Fruit fly (Drosophila melanogaster) whole organism, embryonic: ENCODE results near the gene dpr9.

ENCODE experiments used
- Abd-B ChIP-seq: fragments of 200-800 bp; sonication (Bioruptor generic); optimal IDR thresholded peaks from 2 replicates; lab custom pipeline; 2018; ENCODE audit warnings: missing biosample characterization, mild to moderate bottlenecking, missing genetic modification characterization, moderate library complexity
- CG10209 ChIP-seq: fragments of 200-800 bp; sonication (Bioruptor generic); optimal IDR thresholded peaks from 3 replicates; lab custom pipeline; 2017; ENCODE audit warnings: missing biosample characterization, mild to moderate bottlenecking, missing genetic modification characterization, missing genetic modification reagents
- CG10274 ChIP-seq: fragments of 200-800 bp; sonication (Bioruptor generic); optimal IDR thresholded peaks from 3 replicates; lab custom pipeline; 2017; ENCODE audit warnings: missing biosample characterization, mild to moderate bottlenecking, missing genetic modification characterization
- CG10543 ChIP-seq: fragments of 200-800 bp; sonication (Bioruptor generic); optimal IDR thresholded peaks from 3 replicates; lab custom pipeline; 2017; ENCODE audit warnings: missing biosample characterization, mild to moderate bottlenecking, missing genetic modification characterization, moderate library complexity
- CG14710 ChIP-seq: fragments of 200-800 bp; sonication (Bioruptor generic); optimal IDR thresholded peaks from 3 replicates; lab custom pipeline; 2019; ENCODE audit warnings: missing biosample characterization, mild to moderate bottlenecking, missing genetic modification characterization, moderate library complexity
- CG1647 ChIP-seq: fragments of 200-800 bp; sonication (Bioruptor generic); optimal IDR thresholded peaks from 3 replicates; lab custom pipeline; 2016; ENCODE audit warnings: missing biosample characterization, missing genetic modification characterization
- CG17568 ChIP-seq: fragments of 200-800 bp; sonication (Bioruptor generic); optimal IDR thresholded peaks from 2 replicates; lab custom pipeline; 2018; ENCODE audit warnings: missing biosample characterization, mild to moderate bottlenecking, missing genetic modification characterization, moderate library complexity
- CG1832 ChIP-seq: fragments of 200-800 bp; sonication (Bioruptor generic); optimal IDR thresholded peaks from 2 replicates; lab custom pipeline; 2017; ENCODE audit warnings: missing biosample characterization, mild to moderate bottlenecking, missing genetic modification characterization, inconsistent platforms
- CG2129 ChIP-seq: fragments of 200-800 bp; sonication (Bioruptor generic); IDR thresholded peaks from 2 replicates; pipeline ENCODE4 v1.3.6; 2022; ENCODE audit warnings: missing biosample characterization, missing genetic modification characterization; ENCODE audit not compliant: partially characterized antibody
- CG30403 ChIP-seq: fragments of 200-800 bp; sonication (Bioruptor generic); optimal IDR thresholded peaks from 3 replicates; lab custom pipeline; 2016; ENCODE audit warnings: missing biosample characterization, missing genetic modification characterization
- CG30431 ChIP-seq: fragments of 200-800 bp; sonication (Bioruptor generic); optimal IDR thresholded peaks from 2 replicates; lab custom pipeline; 2017; ENCODE audit warnings: missing biosample characterization, missing genetic modification characterization
- CG3163 ChIP-seq: fragments of 200-800 bp; sonication (Bioruptor generic); optimal IDR thresholded peaks from 3 replicates; lab custom pipeline; 2016; ENCODE audit warnings: missing biosample characterization, missing genetic modification characterization
- CG34376 ChIP-seq: fragments of 200-800 bp; sonication (Bioruptor generic); optimal IDR thresholded peaks from 2 replicates; lab custom pipeline; 2018; ENCODE audit warnings: missing biosample characterization, mild to moderate bottlenecking, missing genetic modification characterization
- CG4282 ChIP-seq: fragments of 200-800 bp; sonication (Bioruptor generic); optimal IDR thresholded peaks from 2 replicates; lab custom pipeline; 2016; ENCODE audit warnings: missing biosample characterization, missing genetic modification characterization
- CG6254 ChIP-seq: fragments of 200-800 bp; sonication (Bioruptor generic); optimal IDR thresholded peaks from 3 replicates; lab custom pipeline; 2017; ENCODE audit warnings: mild to moderate bottlenecking, missing biosample characterization, missing genetic modification reagents, missing genetic modification characterization
- CG7963 ChIP-seq: fragments of 200-800 bp; sonication (Bioruptor generic); IDR thresholded peaks from 3 replicates; pipeline ENCODE4 v1.3.6; 2022; ENCODE audit warnings: missing biosample characterization, missing genetic modification characterization; ENCODE audit not compliant: partially characterized antibody
- CG8359 ChIP-seq: fragments of 200-800 bp; sonication (Bioruptor generic); optimal IDR thresholded peaks from 2 replicates; lab custom pipeline; 2017; ENCODE audit warnings: missing biosample characterization, mild to moderate bottlenecking, missing genetic modification characterization, borderline replicate concordance
- CG8478 ChIP-seq: fragments of >200 bp; optimal IDR thresholded peaks from 2 replicates; lab custom pipeline; 2018
- CHES-1-like ChIP-seq: fragments of 200-800 bp; sonication (Bioruptor generic); optimal IDR thresholded peaks from 2 replicates; lab custom pipeline; 2016; ENCODE audit warnings: missing biosample characterization, missing genetic modification characterization
- Ets97D ChIP-seq: fragments of 200-800 bp; sonication (Bioruptor generic); optimal IDR thresholded peaks from 3 replicates; lab custom pipeline; 2016; ENCODE audit warnings: missing biosample characterization, missing genetic modification characterization
- Fer2 ChIP-seq: fragments of 200-800 bp; sonication (Bioruptor generic); optimal IDR thresholded peaks from 2 replicates; lab custom pipeline; 2018; ENCODE audit warnings: missing biosample characterization, mild to moderate bottlenecking, missing genetic modification characterization, moderate library complexity
- Gsc ChIP-seq: fragments of 200-800 bp; sonication (Bioruptor generic); IDR thresholded peaks from 2 replicates; pipeline ENCODE4 v1.3.6; 2022; ENCODE audit warnings: missing biosample characterization, missing genetic modification characterization
- HmgD ChIP-seq: fragments of 200-800 bp; sonication (Bioruptor generic); optimal IDR thresholded peaks from 3 replicates; lab custom pipeline; 2016; ENCODE audit warnings: missing biosample characterization, missing genetic modification characterization
- Hmx ChIP-seq: fragments of 200-800 bp; sonication (Bioruptor generic); optimal IDR thresholded peaks from 2 replicates; lab custom pipeline; 2016; ENCODE audit warnings: missing biosample characterization, missing genetic modification characterization
- Hr78 ChIP-seq, 2 experiments: fragments of 200-800 bp in 1 of 2; fragments of >200 bp in 1 of 2; sonication (Bioruptor generic) in 1 of 2; optimal IDR thresholded peaks; 2 replicates each; lab custom pipeline; 2017 to 2019; ENCODE audit warnings: missing biosample characterization in 2 of 2, missing genetic modification characterization in 2 of 2, mild to moderate bottlenecking in 1 of 2, moderate library complexity in 1 of 2
- Lim3 ChIP-seq: fragments of 200-800 bp; sonication (Bioruptor generic); IDR thresholded peaks from 2 replicates; pipeline ENCODE4 v1.3.6; 2022; ENCODE audit warnings: missing biosample characterization, missing genetic modification characterization
- amos ChIP-seq: fragments of 200-800 bp; sonication (Bioruptor generic); IDR thresholded peaks from 2 replicates; pipeline ENCODE4 v1.3.6; 2022; ENCODE audit warnings: missing biosample characterization, missing genetic modification characterization; ENCODE audit not compliant: partially characterized antibody
- br ChIP-seq: fragments of >200 bp; optimal IDR thresholded peaks from 2 replicates; lab custom pipeline; 2017
- cg ChIP-seq: fragments of 200-800 bp; sonication (Bioruptor generic); optimal IDR thresholded peaks from 3 replicates; lab custom pipeline; 2019; ENCODE audit warnings: missing biosample characterization, mild to moderate bottlenecking, missing genetic modification characterization, moderate library complexity
- corto ChIP-seq: fragments of 200-800 bp; sonication (Bioruptor generic); optimal IDR thresholded peaks from 2 replicates; lab custom pipeline; 2016; ENCODE audit warnings: missing biosample characterization, mild to moderate bottlenecking, missing genetic modification characterization, moderate library complexity
- dmrt11E ChIP-seq: fragments of 200-800 bp; sonication (Bioruptor generic); optimal IDR thresholded peaks from 3 replicates; lab custom pipeline; 2018; ENCODE audit warnings: missing biosample characterization, mild to moderate bottlenecking, missing genetic modification characterization, moderate library complexity
- fru ChIP-seq: fragments of >200 bp; optimal IDR thresholded peaks from 2 replicates; lab custom pipeline; 2017
- fu2 ChIP-seq: fragments of 200-800 bp; sonication (Bioruptor generic); optimal IDR thresholded peaks from 2 replicates; lab custom pipeline; 2016; ENCODE audit warnings: missing biosample characterization, missing genetic modification characterization
- gcm2 ChIP-seq: fragments of 200-800 bp; sonication (Bioruptor generic); optimal IDR thresholded peaks from 2 replicates; lab custom pipeline; 2016; ENCODE audit warnings: missing biosample characterization, missing genetic modification characterization
- gfzf ChIP-seq: fragments of 200-800 bp; sonication (Bioruptor generic); optimal IDR thresholded peaks from 2 replicates; lab custom pipeline; 2016; ENCODE audit warnings: missing biosample characterization, mild to moderate bottlenecking, missing genetic modification characterization, moderate library complexity
- pan ChIP-seq, 4 experiments: fragments of >200 bp in 3 of 4; fragments of 200-800 bp in 1 of 4; sonication (Bioruptor generic) in 1 of 4; optimal IDR thresholded peaks in 3 of 4; IDR thresholded peaks in 1 of 4; 2 replicates each; pipeline versions ENCODE4 v1.3.6 to Lab custom; 2017 to 2022; ENCODE audit warnings: missing biosample characterization in 2 of 4, missing genetic modification characterization in 2 of 4, mixed read lengths in 1 of 4
- pfk ChIP-seq: fragments of 200-800 bp; sonication (Bioruptor generic); optimal IDR thresholded peaks from 2 replicates; lab custom pipeline; 2018; ENCODE audit warnings: missing biosample characterization, mild to moderate bottlenecking, missing genetic modification characterization, moderate library complexity
- pho ChIP-seq: fragments of 200-800 bp; sonication (Bioruptor generic); optimal IDR thresholded peaks from 2 replicates; lab custom pipeline; 2016; ENCODE audit warnings: missing biosample characterization, missing genetic modification characterization
- pnt ChIP-seq: fragments of 200-800 bp; sonication (Bioruptor generic); optimal IDR thresholded peaks from 3 replicates; lab custom pipeline; 2016; ENCODE audit warnings: missing biosample characterization, missing genetic modification characterization
- pum ChIP-seq: fragments of 200-800 bp; sonication (Bioruptor generic); optimal IDR thresholded peaks from 2 replicates; lab custom pipeline; 2016; ENCODE audit warnings: missing biosample characterization, missing genetic modification characterization
- rib ChIP-seq: fragments of 200-800 bp; sonication (Bioruptor generic); IDR thresholded peaks from 2 replicates; pipeline ENCODE4 v1.3.6; 2022; ENCODE audit warnings: missing biosample characterization, missing genetic modification characterization
- sc ChIP-seq, 3 experiments: fragments of >200 bp in 2 of 3; fragments of 200-800 bp in 1 of 3; sonication (Bioruptor generic) in 1 of 3; optimal IDR thresholded peaks; 2 replicates in 2 of 3; 3 replicates in 1 of 3; lab custom pipeline; 2017; ENCODE audit warnings: mild to moderate bottlenecking in 1 of 3, missing biosample characterization in 1 of 3, missing genetic modification characterization in 1 of 3, missing genetic modification reagents in 1 of 3
- scrt ChIP-seq: fragments of 200-800 bp; sonication (Bioruptor generic); optimal IDR thresholded peaks from 2 replicates; lab custom pipeline; 2018; ENCODE audit warnings: missing biosample characterization, mild to moderate bottlenecking, missing genetic modification characterization, moderate library complexity
- sima ChIP-seq: fragments of 200-800 bp; sonication (Bioruptor generic); optimal IDR thresholded peaks from 2 replicates; lab custom pipeline; 2016; ENCODE audit warnings: missing biosample characterization, missing genetic modification characterization
- trem ChIP-seq: fragments of 200-800 bp; optimal IDR thresholded peaks from 3 replicates; lab custom pipeline; 2019; ENCODE audit warnings: missing biosample characterization, mild to moderate bottlenecking, missing genetic modification characterization, moderate library complexity
- tup ChIP-seq: fragments of 200-800 bp; sonication (Bioruptor generic); optimal IDR thresholded peaks from 2 replicates; lab custom pipeline; 2016; ENCODE audit warnings: missing biosample characterization, mild to moderate bottlenecking, missing genetic modification characterization, moderate library complexity
- usp ChIP-seq: fragments of >200 bp; optimal IDR thresholded peaks from 2 replicates; lab custom pipeline; 2017; ENCODE audit warnings: missing biosample characterization, missing genetic modification characterization
- vvl ChIP-seq: fragments of 200-800 bp; sonication (Bioruptor generic); IDR thresholded peaks from 2 replicates; pipeline ENCODE4 v1.3.6; 2022; ENCODE audit warnings: missing biosample characterization, missing genetic modification characterization
- zen2 ChIP-seq: fragments of 200-800 bp; sonication (Bioruptor generic); IDR thresholded peaks from 3 replicates; pipeline ENCODE4 v1.3.6; 2022; ENCODE audit warnings: missing biosample characterization, missing genetic modification characterization; ENCODE audit not compliant: partially characterized antibody

dpr9 gene

DNA sequence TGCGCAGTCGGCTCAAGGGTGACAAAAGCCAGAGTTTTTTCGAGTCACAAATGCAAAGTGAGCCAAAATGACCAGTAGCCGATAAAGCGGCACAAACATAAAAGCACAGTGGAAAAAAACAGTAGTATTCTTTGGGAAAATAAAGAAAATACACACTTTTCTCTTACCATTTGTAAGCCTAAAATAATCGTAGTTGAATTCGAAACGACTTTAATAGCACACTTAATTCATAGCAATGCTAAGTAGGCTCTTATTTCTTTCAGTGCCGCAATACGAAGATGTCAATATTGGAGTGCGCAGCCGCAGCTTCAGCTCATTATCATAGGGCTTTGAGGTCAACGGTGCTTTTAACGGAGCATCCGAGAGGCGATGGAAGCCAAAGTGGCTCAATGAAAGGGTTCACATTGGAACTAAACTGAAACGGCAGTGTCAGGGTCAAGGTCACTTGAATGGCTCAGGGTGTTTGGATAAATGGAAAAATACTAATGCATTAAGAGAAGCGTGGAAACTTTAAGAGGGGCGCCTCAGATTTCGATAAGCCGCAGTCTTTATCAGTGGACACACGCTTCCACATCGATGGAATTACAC, 10.7 kb upstream of the dpr9 start (continued):
- peak; percentile 39 for TF ChIP-seq CG8359
- peak; percentile 49 for TF ChIP-seq pho
- TF ChIP-seq Gsc (GFP tag; lab: Robert Waterston, UW): peak; percentile 73; the same call in 1 of the 2 replicates
- TF ChIP-seq CG3163 (GFP tag; lab: Kevin White, UChicago): peak; percentile 63
- peak; percentile 62 for TF ChIP-seq CG17568 (GFP tag; lab: Kevin White, UChicago)
- no peak for TF ChIP-seq CG34376 (GFP tag; lab: Kevin White, UChicago)
- TF ChIP-seq Abd-B: peak; percentile 88
- peak; percentile 79 for TF ChIP-seq CG10209 (GFP tag; lab: Kevin White, UChicago)
- peak; percentile 64 for TF ChIP-seq tup (GFP tag; lab: Kevin White, UChicago)
- no peak for TF ChIP-seq CG8478 (lab: Kevin White, UChicago)
- no peak for TF ChIP-seq cg
- TF ChIP-seq fu2 (GFP tag; lab: Kevin White, UChicago): peak; percentile 79
- peak in 1 of 2 experiments; percentile 89 for TF ChIP-seq Hr78 (GFP tag; optimal IDR thresholded peaks at IDR 0.05; lab: Kevin White, UChicago)
- peak; percentile 68 for TF ChIP-seq gcm2 (GFP tag; lab: Kevin White, UChicago)
- peak; percentile 86 for TF ChIP-seq CG30403
- TF ChIP-seq CG1832 (GFP tag; lab: Kevin White, UChicago): no peak
- peak; percentile 44 for TF ChIP-seq Ets97D (GFP tag; lab: Kevin White, UChicago)
- TF ChIP-seq vvl (GFP tag; lab: Robert Waterston, UW): peak; percentile 93
- TF ChIP-seq gfzf: no peak
- no peak for TF ChIP-seq fru (lab: Kevin White, UChicago)
- peak; percentile 65; the same call in 1 of the 2 replicates for TF ChIP-seq rib (GFP tag; lab: Robert Waterston, UW)
- peak; percentile 28 for TF ChIP-seq CG6254 (GFP tag; lab: Kevin White, UChicago)
- TF ChIP-seq CG2129 (GFP tag; lab: Robert Waterston, UW): no peak
- no peak for TF ChIP-seq CG7963
- peak; percentile 37 for TF ChIP-seq HmgD (GFP tag; lab: Kevin White, UChicago)
- TF ChIP-seq CG4282: peak; percentile 79
- TF ChIP-seq CG10274 (GFP tag; lab: Kevin White, UChicago): peak; percentile 53
- TF ChIP-seq br: no peak
- TF ChIP-seq CG10543 (GFP tag; lab: Kevin White, UChicago): no peak
- peak; percentile 38 for TF ChIP-seq dmrt11E
- peak; percentile 12 for TF ChIP-seq Hmx
- no peak for TF ChIP-seq pan (optimal IDR thresholded peaks at IDR 0.05; lab: Kevin White, UChicago)
- peak in 1 of 2 experiments; percentile 94 for TF ChIP-seq pan (GFP tag; optimal IDR thresholded peaks at IDR 0.05 in 1 of 2, IDR thresholded peaks at IDR 0.05 in 1 of 2)
- TF ChIP-seq CG1647 (GFP tag; lab: Kevin White, UChicago): peak; percentile 70
- peak; percentile 54 for TF ChIP-seq CG14710 (tag; lab: Kevin White, UChicago)
- peak; percentile 34 for TF ChIP-seq Fer2 (tag; lab: Kevin White, UChicago)
- TF ChIP-seq zen2: no peak
- no peak for TF ChIP-seq corto (GFP tag; lab: Kevin White, UChicago)
- peak; percentile 74 for TF ChIP-seq Lim3 (GFP tag; lab: Robert Waterston, UW)
- TF ChIP-seq usp (GFP tag; lab: Kevin White, UChicago): no peak
- peak; percentile 78 for TF ChIP-seq sima (GFP tag; lab: Kevin White, UChicago)
- peak; percentile 91 for TF ChIP-seq pnt (GFP tag; lab: Kevin White, UChicago)
- peak; percentile 69 for TF ChIP-seq CG30431
- no peak for TF ChIP-seq sc (optimal IDR thresholded peaks at IDR 0.05; lab: Kevin White, UChicago)
- TF ChIP-seq sc (GFP tag; optimal IDR thresholded peaks at IDR 0.05; lab: Kevin White, UChicago): peak; percentile 31
- TF ChIP-seq pum (GFP tag; lab: Kevin White, UChicago): peak; percentile 85
- TF ChIP-seq CHES-1-like: peak; percentile 83
- TF ChIP-seq amos (GFP tag; lab: Robert Waterston, UW): no peak
- peak; percentile 44 for TF ChIP-seq trem (tag; lab: Kevin White, UChicago)
- peak; percentile 62 for TF ChIP-seq scrt (GFP tag; lab: Kevin White, UChicago)
- TF ChIP-seq pfk (GFP tag; lab: Kevin White, UChicago): no peak
